Fruit fly (Drosophila melanogaster) Kc167 (cell line): ENCODE results near the gene kto.

Source experiments
- Myc ChIP-seq: fragments of >200 bp; optimal IDR thresholded peaks from 2 replicates; lab custom pipeline; 2017; ENCODE audit warnings: missing external identifiers
- Sin3A ChIP-seq: fragments of >200 bp; optimal IDR thresholded peaks from 2 replicates; lab custom pipeline; 2018; ENCODE audit warnings: missing external identifiers
- h ChIP-seq: fragments of >200 bp; optimal IDR thresholded peaks from 3 replicates; lab custom pipeline; 2018; ENCODE audit warnings: missing external identifiers
- insv ChIP-seq: fragments of >200 bp; optimal IDR thresholded peaks from 3 replicates; lab custom pipeline; 2018; ENCODE audit warnings: missing external identifiers
- psq ChIP-seq: fragments of >200 bp; optimal IDR thresholded peaks from 2 replicates; lab custom pipeline; 2017; ENCODE audit warnings: missing external identifiers
- ttk ChIP-seq: sonication (Bioruptor generic); optimal IDR thresholded peaks from 2 replicates; lab custom pipeline; 2017; ENCODE audit warnings: missing external identifiers

DNA sequence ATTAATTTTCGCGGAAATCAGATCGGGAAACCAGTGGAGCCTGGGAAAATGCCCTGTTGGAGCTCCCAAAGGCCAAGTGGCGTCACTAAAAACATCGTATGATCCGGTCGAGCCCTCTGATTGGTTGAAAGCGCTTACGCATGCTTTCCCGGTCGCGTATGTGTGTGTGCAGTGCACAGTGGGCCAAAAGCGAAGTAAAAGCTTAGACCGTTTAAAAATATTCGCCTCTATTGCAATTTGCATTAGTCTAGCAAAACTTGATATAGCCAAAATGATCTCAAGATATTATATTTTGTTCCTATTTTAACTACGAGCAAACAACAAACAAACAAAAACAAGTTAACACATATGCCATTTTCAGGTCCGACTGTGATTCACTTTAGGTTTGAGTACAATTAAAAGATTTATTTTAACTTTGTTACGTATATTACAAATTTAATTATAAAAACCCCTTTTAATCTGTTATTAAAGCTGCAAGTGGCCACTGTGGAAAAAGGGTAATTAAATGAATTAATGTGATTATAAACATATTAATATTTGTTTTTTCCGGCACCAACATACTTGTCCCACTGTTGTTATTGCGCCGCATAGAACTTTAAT, 42.1 kb upstream of the kto start:
- TF ChIP-seq psq (lab: Kevin White, UChicago) = no peak
- TF ChIP-seq h (lab: Kevin White, UChicago) = no peak
- TF ChIP-seq Sin3A (lab: Kevin White, UChicago) = no peak
- no peak for TF ChIP-seq insv (lab: Kevin White, UChicago)
- TF ChIP-seq ttk (lab: Kevin White, UChicago) = no peak
- TF ChIP-seq Myc (lab: Kevin White, UChicago) = no peak
